Comparison of ENCODE assay signal across 3 fruit fly cellular contexts in genomic region chr3L:19040155-19040644, dm6.
TF ChIP-seq lines count a peak whose summit lies in the region.

No protein-coding gene starts in this region.

TF ChIP-seq in whole organism, adult, 20 proteins besides CTCF, POLR2A, EP300 and RAD21 (continued from another document):
- TF ChIP-seq CG11617 (GFP tag; optimal IDR thresholded peaks at IDR 0.05; lab: Kevin White, UChicago) = no peak

TF ChIP-seq in whole organism, embryonic, 481 proteins besides CTCF, POLR2A, EP300 and RAD21 (continued from another document and continues in another):
- TF ChIP-seq CG8290 (GFP tag; optimal IDR thresholded peaks at IDR 0.05; lab: Kevin White, UChicago) = no peak
- peak in 1 of 2 experiments; percentile 52 for TF ChIP-seq CG8290 (tag; optimal IDR thresholded peaks at IDR 0.05; lab: Kevin White, UChicago)
- TF ChIP-seq CG18011 (GFP tag; optimal IDR thresholded peaks at IDR 0.05; lab: Kevin White, UChicago) = no peak
- no peak for TF ChIP-seq Fer2 (tag; optimal IDR thresholded peaks at IDR 0.05; lab: Kevin White, UChicago)
- TF ChIP-seq eve (GFP tag; optimal IDR thresholded peaks at IDR 0.05; lab: Kevin White, UChicago) = no peak
- TF ChIP-seq gcm (GFP tag; optimal IDR thresholded peaks at IDR 0.05; lab: Kevin White, UChicago) = peak; percentile 1
- no peak for TF ChIP-seq tio (GFP tag; optimal IDR thresholded peaks at IDR 0.05; lab: Kevin White, UChicago)
- TF ChIP-seq Lhr (GFP tag; optimal IDR thresholded peaks at IDR 0.05; lab: Kevin White, UChicago) = no peak
- no peak for TF ChIP-seq CG1647 (GFP tag; optimal IDR thresholded peaks at IDR 0.05; lab: Kevin White, UChicago)
- 0 out of 3 replicates have a peak, but pooled peaks have one; percentile 41 for TF ChIP-seq CG11456 (GFP tag; IDR thresholded peaks at IDR 0.05; lab: Robert Waterston, UW)
- peak; percentile 81 for TF ChIP-seq Kr (GFP tag; optimal IDR thresholded peaks at IDR 0.05; lab: Kevin White, UChicago)
- TF ChIP-seq pros (GFP tag; optimal IDR thresholded peaks at IDR 0.05; lab: Kevin White, UChicago) = peak; percentile 9
- no peak for TF ChIP-seq slp2 (GFP tag; optimal IDR thresholded peaks at IDR 0.05; lab: Kevin White, UChicago)
- no peak for TF ChIP-seq CG18599 (GFP tag; optimal IDR thresholded peaks at IDR 0.05; lab: Kevin White, UChicago)
- peak; percentile 30 for TF ChIP-seq CG3407 (GFP tag; optimal IDR thresholded peaks at IDR 0.05; lab: Kevin White, UChicago)
- no peak for TF ChIP-seq ci (GFP tag; IDR thresholded peaks at IDR 0.05; lab: Robert Waterston, UW)
- TF ChIP-seq bbx (GFP tag; IDR thresholded peaks at IDR 0.05; lab: Robert Waterston, UW; ENCODE audit: partially characterized antibody) = no peak
- TF ChIP-seq kay (GFP tag; optimal IDR thresholded peaks at IDR 0.05; lab: Kevin White, UChicago) = peak; percentile 7
- TF ChIP-seq CG17385 (GFP tag; optimal IDR thresholded peaks at IDR 0.05; lab: Kevin White, UChicago) = peak; percentile 67
- no peak for TF ChIP-seq tap (tag; optimal IDR thresholded peaks at IDR 0.05; lab: Kevin White, UChicago)
- TF ChIP-seq lmd (GFP tag; IDR thresholded peaks at IDR 0.05; lab: Robert Waterston, UW) = no peak
- no peak for TF ChIP-seq p53 (GFP tag; optimal IDR thresholded peaks at IDR 0.05; lab: Kevin White, UChicago)
- TF ChIP-seq CG17328 (GFP tag; IDR thresholded peaks at IDR 0.05; lab: Robert Waterston, UW) = no peak
- TF ChIP-seq CG1603 (tag; optimal IDR thresholded peaks at IDR 0.05; lab: Kevin White, UChicago) = no peak
- TF ChIP-seq Lim3 (GFP tag; IDR thresholded peaks at IDR 0.05; lab: Robert Waterston, UW) = peak; percentile 26; the same call in 1 of the 2 replicates
- peak; percentile 13 for TF ChIP-seq CG12744 (GFP tag; optimal IDR thresholded peaks at IDR 0.05; lab: Kevin White, UChicago)
- no peak for TF ChIP-seq CG5245 (GFP tag; optimal IDR thresholded peaks at IDR 0.05; lab: Kevin White, UChicago)
- peak; percentile 36; the same call in 1 of the 2 replicates for TF ChIP-seq CG32532 (GFP tag; IDR thresholded peaks at IDR 0.05; lab: Robert Waterston, UW)
- TF ChIP-seq bsh (GFP tag; optimal IDR thresholded peaks at IDR 0.05; lab: Kevin White, UChicago) = peak in 1 of 2 experiments; percentile 5
- no peak for TF ChIP-seq ranshi (GFP tag; IDR thresholded peaks at IDR 0.05; lab: Robert Waterston, UW)
- peak; percentile 41 for TF ChIP-seq dmrt11E (tag; optimal IDR thresholded peaks at IDR 0.05; lab: Kevin White, UChicago)
- no peak for TF ChIP-seq bcd (GFP tag; optimal IDR thresholded peaks at IDR 0.05; lab: Kevin White, UChicago)
- peak; percentile 30 for TF ChIP-seq wek (GFP tag; optimal IDR thresholded peaks at IDR 0.05; lab: Kevin White, UChicago)
- no peak for TF ChIP-seq TFAM (GFP tag; optimal IDR thresholded peaks at IDR 0.05; lab: Kevin White, UChicago)
- no peak for TF ChIP-seq toy (GFP tag; IDR thresholded peaks at IDR 0.05; lab: Robert Waterston, UW)
- no peak for TF ChIP-seq Ets65A (GFP tag; lab: Kevin White, UChicago)
- no peak for TF ChIP-seq CG12071 (GFP tag; optimal IDR thresholded peaks at IDR 0.05; lab: Kevin White, UChicago)
- TF ChIP-seq CG18262 (tag; optimal IDR thresholded peaks at IDR 0.05; lab: Kevin White, UChicago) = peak; percentile 14
- no peak for TF ChIP-seq mld (GFP tag; IDR thresholded peaks at IDR 0.05; lab: Robert Waterston, UW; ENCODE audit: partially characterized antibody)
- no peak for TF ChIP-seq CG10462 (GFP tag; optimal IDR thresholded peaks at IDR 0.05; lab: Kevin White, UChicago)
- no peak for TF ChIP-seq al (GFP tag; IDR thresholded peaks at IDR 0.05; lab: Robert Waterston, UW)
- peak; percentile 84 for TF ChIP-seq Deaf1 (tag; optimal IDR thresholded peaks at IDR 0.05; lab: Kevin White, UChicago)
- no peak for TF ChIP-seq CG8944 (GFP tag; optimal IDR thresholded peaks at IDR 0.05; lab: Kevin White, UChicago)
- peak; percentile 30 for TF ChIP-seq CG2678 (tag; optimal IDR thresholded peaks at IDR 0.05; lab: Kevin White, UChicago)
- TF ChIP-seq CG10654 (GFP tag; optimal IDR thresholded peaks at IDR 0.05; lab: Kevin White, UChicago) = no peak
- TF ChIP-seq nom (GFP tag; optimal IDR thresholded peaks at IDR 0.05; lab: Kevin White, UChicago) = peak; percentile 7
- TF ChIP-seq CG17568 (GFP tag; optimal IDR thresholded peaks at IDR 0.05; lab: Kevin White, UChicago) = peak; percentile 44
- TF ChIP-seq CG4360 (GFP tag; IDR thresholded peaks at IDR 0.05; lab: Robert Waterston, UW) = no peak
- TF ChIP-seq chif (GFP tag; optimal IDR thresholded peaks at IDR 0.05; lab: Kevin White, UChicago) = no peak
- no peak for TF ChIP-seq repo (GFP tag; optimal IDR thresholded peaks at IDR 0.05; lab: Kevin White, UChicago)
- no peak for TF ChIP-seq Optix (GFP tag; IDR thresholded peaks at IDR 0.05; lab: Robert Waterston, UW)
- TF ChIP-seq mirr (GFP tag; optimal IDR thresholded peaks at IDR 0.05; lab: Kevin White, UChicago) = peak; percentile 94
- TF ChIP-seq sisA (GFP tag; IDR thresholded peaks at IDR 0.05; lab: Robert Waterston, UW) = no peak
- TF ChIP-seq CG16779 (GFP tag; IDR thresholded peaks at IDR 0.05; lab: Robert Waterston, UW) = no peak
- TF ChIP-seq sd (tag; optimal IDR thresholded peaks at IDR 0.05; lab: Kevin White, UChicago) = peak; percentile 89
- TF ChIP-seq Hr78 (GFP tag; optimal IDR thresholded peaks at IDR 0.05; lab: Kevin White, UChicago) = peak in 1 of 2 experiments; percentile 67
- peak; percentile 4 for TF ChIP-seq CG15011 (GFP tag; optimal IDR thresholded peaks at IDR 0.05; lab: Kevin White, UChicago)
- TF ChIP-seq H15 (GFP tag; IDR thresholded peaks at IDR 0.05; lab: Robert Waterston, UW) = no peak
- peak; percentile 86 for TF ChIP-seq Hey (tag; optimal IDR thresholded peaks at IDR 0.05; lab: Kevin White, UChicago)
- peak; percentile 50 for TF ChIP-seq CG3281 (GFP tag; optimal IDR thresholded peaks at IDR 0.05; lab: Kevin White, UChicago)
- TF ChIP-seq Aef1 (GFP tag; IDR thresholded peaks at IDR 0.05; lab: Robert Waterston, UW) = no peak
- TF ChIP-seq crol (GFP tag; IDR thresholded peaks at IDR 0.05; lab: Robert Waterston, UW) = peak; percentile 98
- no peak for TF ChIP-seq Nf-YB (GFP tag; optimal IDR thresholded peaks at IDR 0.05; lab: Kevin White, UChicago)
- TF ChIP-seq pan (optimal IDR thresholded peaks at IDR 0.05; lab: Kevin White, UChicago) = no peak
- TF ChIP-seq pan (GFP tag; optimal IDR thresholded peaks at IDR 0.05 in 1 of 2, IDR thresholded peaks at IDR 0.05 in 1 of 2) = peak in 1 of 2 experiments; percentile 84
- peak; percentile 1 for TF ChIP-seq Hand (GFP tag; optimal IDR thresholded peaks at IDR 0.05; lab: Kevin White, UChicago)
- no peak for TF ChIP-seq vfl (GFP tag; optimal IDR thresholded peaks at IDR 0.05; lab: Kevin White, UChicago)

TF ChIP-seq in whole organism, prepupa, 60 proteins besides CTCF, POLR2A, EP300 and RAD21 (continued from another document):
- TF ChIP-seq Ets96B (tag; optimal IDR thresholded peaks at IDR 0.05; lab: Kevin White, UChicago) (no peak), CG8632 (GFP tag; optimal IDR thresholded peaks at IDR 0.05; lab: Kevin White, UChicago) (no peak), CG4318 (GFP tag; optimal IDR thresholded peaks at IDR 0.05; lab: Kevin White, UChicago) (no peak), CG11762 (GFP tag; optimal IDR thresholded peaks at IDR 0.05; lab: Kevin White, UChicago; ENCODE audit: insufficient read depth) (no peak), Met (GFP tag; optimal IDR thresholded peaks at IDR 0.05; lab: Kevin White, UChicago) (no peak), CG6808 (GFP tag; optimal IDR thresholded peaks at IDR 0.05; lab: Kevin White, UChicago) (no peak), esn (GFP tag; optimal IDR thresholded peaks at IDR 0.05; lab: Kevin White, UChicago) (no peak), CG6854 (GFP tag; optimal IDR thresholded peaks at IDR 0.05; lab: Kevin White, UChicago) (no peak), fkh (GFP tag; optimal IDR thresholded peaks at IDR 0.05; lab: Kevin White, UChicago) (peak; percentile 91), Gug (GFP tag; IDR thresholded peaks at IDR 0.05; lab: Robert Waterston, UW) (no peak), Eip78C (GFP tag; lab: Kevin White, UChicago) (peak; percentile 81), svp (GFP tag; lab: Kevin White, UChicago) (peak; percentile 86), acj6 (GFP tag; optimal IDR thresholded peaks at IDR 0.05; lab: Kevin White, UChicago) (no peak), topi (GFP tag; optimal IDR thresholded peaks at IDR 0.05; lab: Kevin White, UChicago) (no peak), cyc (GFP tag; optimal IDR thresholded peaks at IDR 0.05; lab: Kevin White, UChicago) (no peak), fd85E (GFP tag; optimal IDR thresholded peaks at IDR 0.05; lab: Kevin White, UChicago) (no peak), salr (GFP tag; optimal IDR thresholded peaks at IDR 0.05; lab: Kevin White, UChicago) (no peak), CG11902 (GFP tag; optimal IDR thresholded peaks at IDR 0.05; lab: Kevin White, UChicago) (no peak), vri (GFP tag; optimal IDR thresholded peaks at IDR 0.05; lab: Kevin White, UChicago) (peak; percentile 53), Sox15 (GFP tag; optimal IDR thresholded peaks at IDR 0.05; lab: Kevin White, UChicago) (no peak), Lpt (GFP tag; optimal IDR thresholded peaks at IDR 0.05; lab: Kevin White, UChicago) (no peak), spab (GFP tag; optimal IDR thresholded peaks at IDR 0.05; lab: Kevin White, UChicago) (no peak), CG6792 (GFP tag; optimal IDR thresholded peaks at IDR 0.05; lab: Kevin White, UChicago) (no peak), net (GFP tag; optimal IDR thresholded peaks at IDR 0.05; lab: Kevin White, UChicago) (peak; percentile 31), OdsH (GFP tag; optimal IDR thresholded peaks at IDR 0.05; lab: Kevin White, UChicago) (peak; percentile 1), achi (GFP tag; optimal IDR thresholded peaks at IDR 0.05; lab: Kevin White, UChicago) (no peak), CG9139 (GFP tag; optimal IDR thresholded peaks at IDR 0.05; lab: Kevin White, UChicago) (no peak), Sox102F (GFP tag; optimal IDR thresholded peaks at IDR 0.05; lab: Kevin White, UChicago) (no peak), Hr39 (GFP tag; optimal IDR thresholded peaks at IDR 0.05; lab: Kevin White, UChicago) (no peak), Smox (GFP tag; optimal IDR thresholded peaks at IDR 0.05; lab: Kevin White, UChicago) (no peak), CG7368 (GFP tag; optimal IDR thresholded peaks at IDR 0.05; lab: Kevin White, UChicago) (no peak), Eip75B (GFP tag; optimal IDR thresholded peaks at IDR 0.05; lab: Kevin White, UChicago) (peak; percentile 12)
